Fruit fly (Drosophila melanogaster) whole organism, embryonic: ENCODE results near the gene CG10132.

Experiments
- B-H1 ChIP-seq: fragments of 200-800 bp; sonication (Bioruptor generic); IDR thresholded peaks from 3 replicates; pipeline ENCODE4 v1.3.6; 2022; ENCODE audit warnings: missing biosample characterization, missing genetic modification characterization
- BtbVII ChIP-seq: fragments of 200-800 bp; sonication (Bioruptor generic); optimal IDR thresholded peaks from 3 replicates; lab custom pipeline; 2017; ENCODE audit warnings: missing biosample characterization, mild to moderate bottlenecking, missing genetic modification characterization
- CG10321 ChIP-seq: fragments of 200-800 bp; sonication (Bioruptor generic); IDR thresholded peaks from 2 replicates; pipeline ENCODE4 v1.3.6; 2022; ENCODE audit warnings: missing biosample characterization, missing genetic modification characterization
- CG11723 ChIP-seq: fragments of 200-800 bp; sonication (Bioruptor generic); optimal IDR thresholded peaks from 2 replicates; lab custom pipeline; 2017; ENCODE audit warnings: missing biosample characterization, mild to moderate bottlenecking, missing genetic modification characterization
- CG13123 ChIP-seq: fragments of 200-800 bp; sonication (Bioruptor generic); optimal IDR thresholded peaks from 2 replicates; lab custom pipeline; 2016; ENCODE audit warnings: missing biosample characterization, missing genetic modification characterization
- CG1529 ChIP-seq: fragments of 200-800 bp; sonication (Bioruptor generic); optimal IDR thresholded peaks from 3 replicates; lab custom pipeline; 2018; ENCODE audit warnings: missing biosample characterization, missing genetic modification characterization
- CG17829 ChIP-seq: fragments of 200-800 bp; optimal IDR thresholded peaks from 2 replicates; lab custom pipeline; 2019; ENCODE audit warnings: missing biosample characterization, mild to moderate bottlenecking, missing genetic modification characterization, moderate library complexity
- CG1792 ChIP-seq: fragments of 200-800 bp; sonication (Bioruptor generic); optimal IDR thresholded peaks from 2 replicates; lab custom pipeline; 2016; ENCODE audit warnings: missing biosample characterization, missing genetic modification characterization
- CG18619 ChIP-seq: fragments of 200-800 bp; sonication (Bioruptor generic); optimal IDR thresholded peaks from 3 replicates; lab custom pipeline; 2017; ENCODE audit warnings: missing biosample characterization, mild to moderate bottlenecking, missing genetic modification characterization
- CG2678 ChIP-seq: fragments of 200-800 bp; sonication (Bioruptor generic); optimal IDR thresholded peaks from 3 replicates; lab custom pipeline; 2019; ENCODE audit warnings: missing biosample characterization, mild to moderate bottlenecking, missing genetic modification characterization, moderate library complexity
- CG2889 ChIP-seq: fragments of 200-800 bp; sonication (Bioruptor generic); IDR thresholded peaks from 3 replicates; pipeline ENCODE4 v1.3.6; 2022; ENCODE audit warnings: missing biosample characterization, missing genetic modification characterization
- CG32532 ChIP-seq: fragments of 200-800 bp; sonication (Bioruptor generic); IDR thresholded peaks from 2 replicates; pipeline ENCODE4 v1.3.6; 2022; ENCODE audit warnings: missing biosample characterization, missing genetic modification characterization
- CG3407 ChIP-seq: fragments of 200-800 bp; sonication (Bioruptor generic); optimal IDR thresholded peaks from 2 replicates; lab custom pipeline; 2018; ENCODE audit warnings: missing biosample characterization, mild to moderate bottlenecking, missing genetic modification characterization
- CG34224 ChIP-seq: fragments of 200-800 bp; sonication (Bioruptor generic); IDR thresholded peaks from 3 replicates; pipeline ENCODE4 v1.3.6; 2022; ENCODE audit warnings: missing biosample characterization, missing genetic modification characterization; ENCODE audit not compliant: partially characterized antibody
- CG4707 ChIP-seq: fragments of 200-800 bp; sonication (Bioruptor generic); optimal IDR thresholded peaks from 2 replicates; lab custom pipeline; 2018; ENCODE audit warnings: missing biosample characterization, mild to moderate bottlenecking, missing genetic modification characterization, moderate library complexity
- CG7556 ChIP-seq: fragments of 200-800 bp; sonication (Bioruptor generic); optimal IDR thresholded peaks from 2 replicates; lab custom pipeline; 2017; ENCODE audit warnings: missing biosample characterization, mild to moderate bottlenecking, missing genetic modification characterization
- CG9797 ChIP-seq: fragments of 200-800 bp; sonication (Bioruptor generic); optimal IDR thresholded peaks from 3 replicates; lab custom pipeline; 2018; ENCODE audit warnings: missing biosample characterization, mild to moderate bottlenecking, missing genetic modification characterization
- CG9817 ChIP-seq: fragments of 200-800 bp; sonication (Bioruptor generic); optimal IDR thresholded peaks from 2 replicates; lab custom pipeline; 2018; ENCODE audit warnings: missing biosample characterization, mild to moderate bottlenecking, missing genetic modification characterization, moderate library complexity
- Dad ChIP-seq: fragments of 200-800 bp; sonication (Bioruptor generic); optimal IDR thresholded peaks from 3 replicates; lab custom pipeline; 2016; ENCODE audit warnings: missing biosample characterization, missing genetic modification characterization
- Dbx ChIP-seq: fragments of 200-800 bp; sonication (Bioruptor generic); IDR thresholded peaks from 3 replicates; pipeline ENCODE4 v1.3.6; 2022; ENCODE audit warnings: missing biosample characterization, missing genetic modification characterization
- Dip3 ChIP-seq: fragments of 200-800 bp; sonication (Bioruptor generic); optimal IDR thresholded peaks from 3 replicates; lab custom pipeline; 2016; ENCODE audit warnings: missing biosample characterization, missing genetic modification characterization
- Doc3 ChIP-seq: fragments of 200-800 bp; sonication (Bioruptor generic); IDR thresholded peaks from 3 replicates; pipeline ENCODE4 v1.3.6; 2022; ENCODE audit warnings: missing biosample characterization, missing genetic modification characterization; ENCODE audit not compliant: partially characterized antibody
- Dp ChIP-seq: fragments of 200-800 bp; sonication (Bioruptor generic); optimal IDR thresholded peaks from 2 replicates; lab custom pipeline; 2018; ENCODE audit warnings: missing biosample characterization, mild to moderate bottlenecking, missing genetic modification characterization, moderate library complexity
- H15 ChIP-seq: fragments of 200-800 bp; sonication (Bioruptor generic); IDR thresholded peaks from 3 replicates; pipeline ENCODE4 v1.3.6; 2022; ENCODE audit warnings: missing biosample characterization, missing genetic modification characterization
- MESR4 ChIP-seq: fragments of 200-800 bp; sonication (Bioruptor generic); optimal IDR thresholded peaks from 2 replicates; lab custom pipeline; 2018; ENCODE audit warnings: missing biosample characterization, mild to moderate bottlenecking, missing genetic modification characterization, moderate library complexity
- Max ChIP-seq: fragments of 200-800 bp; sonication (Bioruptor generic); optimal IDR thresholded peaks from 2 replicates; lab custom pipeline; 2016; ENCODE audit warnings: missing biosample characterization, mild to moderate bottlenecking, missing genetic modification characterization
- Myb ChIP-seq: fragments of 200-800 bp; sonication (Bioruptor generic); optimal IDR thresholded peaks from 2 replicates; lab custom pipeline; 2016; ENCODE audit warnings: missing biosample characterization, missing genetic modification characterization
- Neu2 ChIP-seq: fragments of 200-800 bp; sonication (Bioruptor generic); optimal IDR thresholded peaks from 3 replicates; lab custom pipeline; 2016; ENCODE audit warnings: missing biosample characterization, missing genetic modification characterization, borderline replicate concordance
- Poxn ChIP-seq: fragments of 200-800 bp; sonication (Bioruptor generic); IDR thresholded peaks from 2 replicates; pipeline ENCODE4 v1.3.6; 2022; ENCODE audit warnings: missing biosample characterization, missing genetic modification characterization
- Ptx1 ChIP-seq: fragments of 200-800 bp; sonication (Bioruptor generic); IDR thresholded peaks from 2 replicates; pipeline ENCODE4 v1.3.6; 2022; ENCODE audit warnings: missing biosample characterization, missing genetic modification characterization
- Rx ChIP-seq: fragments of 200-800 bp; sonication (Bioruptor generic); IDR thresholded peaks from 2 replicates; pipeline ENCODE4 v1.3.6; 2022; ENCODE audit warnings: missing biosample characterization, missing genetic modification characterization
- Six4 ChIP-seq: fragments of 200-800 bp; sonication (Bioruptor generic); optimal IDR thresholded peaks from 2 replicates; lab custom pipeline; 2016; ENCODE audit warnings: missing biosample characterization, missing genetic modification characterization
- corto ChIP-seq: fragments of 200-800 bp; sonication (Bioruptor generic); optimal IDR thresholded peaks from 2 replicates; lab custom pipeline; 2016; ENCODE audit warnings: missing biosample characterization, mild to moderate bottlenecking, missing genetic modification characterization, moderate library complexity
- crp ChIP-seq, 2 experiments: fragments of 200-800 bp; sonication (Bioruptor generic); optimal IDR thresholded peaks; 2 replicates in 1 of 2; 3 replicates in 1 of 2; lab custom pipeline; 2017; ENCODE audit warnings: missing biosample characterization in 2 of 2, missing genetic modification characterization in 2 of 2, mild to moderate bottlenecking in 1 of 2, moderate library complexity in 1 of 2
- dmrt99B ChIP-seq: fragments of 200-800 bp; sonication (Bioruptor generic); optimal IDR thresholded peaks from 2 replicates; lab custom pipeline; 2018; ENCODE audit warnings: missing biosample characterization, mild to moderate bottlenecking, missing genetic modification characterization, moderate library complexity
- fd96Cb ChIP-seq: fragments of 200-800 bp; sonication (Bioruptor generic); optimal IDR thresholded peaks from 2 replicates; lab custom pipeline; 2018; ENCODE audit warnings: missing biosample characterization, mild to moderate bottlenecking, missing genetic modification characterization, moderate library complexity
- grn ChIP-seq: fragments of 200-800 bp; sonication (Bioruptor generic); optimal IDR thresholded peaks from 3 replicates; lab custom pipeline; 2017; ENCODE audit warnings: missing biosample characterization, missing genetic modification characterization
- h ChIP-seq: fragments of >200 bp; optimal IDR thresholded peaks from 2 replicates; lab custom pipeline; 2017
- hb ChIP-seq: fragments of 200-800 bp; sonication (Bioruptor generic); IDR thresholded peaks from 3 replicates; pipeline ENCODE4 v1.3.6; 2022; ENCODE audit warnings: missing biosample characterization, missing genetic modification characterization; ENCODE audit not compliant: partially characterized antibody
- ken ChIP-seq: fragments of 200-800 bp; sonication (Bioruptor generic); IDR thresholded peaks from 3 replicates; pipeline ENCODE4 v1.3.6; 2022; ENCODE audit warnings: missing biosample characterization, missing genetic modification characterization
- lov ChIP-seq, 2 experiments: fragments of 200-800 bp in 1 of 2; fragments of >200 bp in 1 of 2; sonication (Bioruptor generic) in 1 of 2; IDR thresholded peaks in 1 of 2; optimal IDR thresholded peaks in 1 of 2; 2 replicates in 1 of 2; 3 replicates in 1 of 2; pipeline versions ENCODE4 v1.3.6 to Lab custom; 2017 to 2022; ENCODE audit warnings: missing biosample characterization in 1 of 2, missing genetic modification characterization in 1 of 2
- mld ChIP-seq: fragments of 200-800 bp; sonication (Bioruptor generic); IDR thresholded peaks from 3 replicates; pipeline ENCODE4 v1.3.6; 2022; ENCODE audit warnings: missing biosample characterization, missing genetic modification characterization; ENCODE audit not compliant: partially characterized antibody
- nerfin-2 ChIP-seq: fragments of 200-800 bp; sonication (Bioruptor generic); IDR thresholded peaks from 2 replicates; pipeline ENCODE4 v1.3.6; 2022; ENCODE audit warnings: missing biosample characterization, missing genetic modification characterization; ENCODE audit not compliant: partially characterized antibody
- pho ChIP-seq: fragments of 200-800 bp; sonication (Bioruptor generic); optimal IDR thresholded peaks from 2 replicates; lab custom pipeline; 2016; ENCODE audit warnings: missing biosample characterization, missing genetic modification characterization
- pita ChIP-seq: fragments of 200-800 bp; sonication (Bioruptor generic); optimal IDR thresholded peaks from 2 replicates; lab custom pipeline; 2017; ENCODE audit warnings: missing biosample characterization, mild to moderate bottlenecking, missing genetic modification characterization
- prd ChIP-seq, 3 experiments: fragments of >200 bp in 2 of 3; fragments of 200-800 bp in 1 of 3; sonication (Bioruptor generic) in 1 of 3; optimal IDR thresholded peaks in 2 of 3; IDR thresholded peaks in 1 of 3; 2 replicates in 2 of 3; 3 replicates in 1 of 3; pipeline versions ENCODE4 v1.3.6 to Lab custom; 2017 to 2022; ENCODE audit warnings: missing biosample characterization in 1 of 3, missing genetic modification characterization in 1 of 3
- tin ChIP-seq: fragments of 200-800 bp; sonication (Bioruptor generic); optimal IDR thresholded peaks from 3 replicates; lab custom pipeline; 2016; ENCODE audit warnings: missing biosample characterization, missing genetic modification characterization
- ttk ChIP-seq: fragments of 200-800 bp; sonication (Bioruptor generic); IDR thresholded peaks from 2 replicates; pipeline ENCODE4 v2.1.2; 2022; ENCODE audit warnings: missing biosample characterization, missing genetic modification characterization
- wor ChIP-seq: fragments of 200-800 bp; sonication (Bioruptor generic); IDR thresholded peaks from 2 replicates; pipeline ENCODE4 v1.3.6; 2022; ENCODE audit warnings: missing biosample characterization, missing genetic modification characterization

The CG10132 gene

dm6 chr2L:19533247-19533646 is 14.6 kb downstream of the CG10132 start, which contains the start of gene CG33116 (continued):
- TF ChIP-seq Dad (GFP tag; lab: Kevin White, UChicago) (peak; percentile 82), fd96Cb (tag; lab: Kevin White, UChicago) (peak; percentile 72), CG32532 (GFP tag; lab: Robert Waterston, UW) (peak; percentile 82), CG1792 (GFP tag; lab: Kevin White, UChicago) (peak; percentile 63), BtbVII (peak; percentile 68), Ptx1 (GFP tag; lab: Robert Waterston, UW) (peak; percentile 82), mld (GFP tag; lab: Robert Waterston, UW) (no peak), MESR4 (GFP tag; lab: Kevin White, UChicago) (peak; percentile 57), ken (GFP tag; lab: Robert Waterston, UW) (peak; percentile 84), ttk (GFP tag; lab: Robert Waterston, UW) (peak; percentile 75), h (lab: Kevin White, UChicago) (no peak), CG4707 (peak; percentile 52), prd (optimal IDR thresholded peaks at IDR 0.05; lab: Kevin White, UChicago) (no peak), prd (GFP tag; IDR thresholded peaks at IDR 0.05; lab: Robert Waterston, UW) (peak; percentile 76), Dbx (GFP tag; lab: Robert Waterston, UW) (peak; percentile 77; the same call in 2 of the 3 replicates), Poxn (GFP tag; lab: Robert Waterston, UW) (no peak), Rx (GFP tag; lab: Robert Waterston, UW) (peak; percentile 65), Neu2 (GFP tag; lab: Kevin White, UChicago) (peak; percentile 5), CG34224 (GFP tag; lab: Robert Waterston, UW) (peak; percentile 47), CG2889 (GFP tag; lab: Robert Waterston, UW) (peak; percentile 64; the same call in 1 of the 3 replicates), CG1529 (GFP tag; lab: Kevin White, UChicago) (peak; percentile 76), CG3407 (GFP tag; lab: Kevin White, UChicago) (peak; percentile 66), corto (GFP tag; lab: Kevin White, UChicago) (peak; percentile 20), CG9797 (peak; percentile 23), H15 (GFP tag; lab: Robert Waterston, UW) (peak; percentile 68; the same call in 1 of the 3 replicates), Max (GFP tag; lab: Kevin White, UChicago) (peak; percentile 80), pho (GFP tag; lab: Kevin White, UChicago) (peak; percentile 81), tin (GFP tag; lab: Kevin White, UChicago) (peak; percentile 87), Dip3 (GFP tag; lab: Kevin White, UChicago) (peak; percentile 85), CG18619 (GFP tag; lab: Kevin White, UChicago) (peak; percentile 82), CG9817 (tag; lab: Kevin White, UChicago) (peak; percentile 65), CG2678 (tag; lab: Kevin White, UChicago) (peak; percentile 86), CG11723 (GFP tag; lab: Kevin White, UChicago) (peak; percentile 77), Dp (GFP tag; lab: Kevin White, UChicago) (peak; percentile 47), wor (no peak), Six4 (GFP tag; lab: Kevin White, UChicago) (peak; percentile 73), Myb (GFP tag; lab: Kevin White, UChicago) (peak; percentile 85), Doc3 (GFP tag; lab: Robert Waterston, UW) (no peak), lov (optimal IDR thresholded peaks at IDR 0.05; lab: Kevin White, UChicago) (no peak), lov (GFP tag; IDR thresholded peaks at IDR 0.05; lab: Robert Waterston, UW) (peak; percentile 81), grn (GFP tag; lab: Kevin White, UChicago) (peak; percentile 25), CG7556 (GFP tag; lab: Kevin White, UChicago) (peak; percentile 79), hb (GFP tag; lab: Robert Waterston, UW) (no peak), CG17829 (tag; lab: Kevin White, UChicago) (peak; percentile 86), crp (GFP tag; optimal IDR thresholded peaks at IDR 0.05; lab: Kevin White, UChicago) (peak in 1 of 2 experiments; percentile 77), nerfin-2 (0 out of 2 replicates have a peak, but pooled peaks have one; percentile 15), dmrt99B (peak; percentile 86), CG13123 (peak; percentile 76), CG10321 (no peak), B-H1 (peak; percentile 44; the same call in 1 of the 3 replicates), pita (GFP tag; lab: Kevin White, UChicago) (no peak)
